Fruit fly (Drosophila melanogaster): ENCODE data around the gene Vps26.
A peak's percentile ranks its signal among the peaks of the same experiment; 100 is the strongest.

The Vps26 gene

DNA sequence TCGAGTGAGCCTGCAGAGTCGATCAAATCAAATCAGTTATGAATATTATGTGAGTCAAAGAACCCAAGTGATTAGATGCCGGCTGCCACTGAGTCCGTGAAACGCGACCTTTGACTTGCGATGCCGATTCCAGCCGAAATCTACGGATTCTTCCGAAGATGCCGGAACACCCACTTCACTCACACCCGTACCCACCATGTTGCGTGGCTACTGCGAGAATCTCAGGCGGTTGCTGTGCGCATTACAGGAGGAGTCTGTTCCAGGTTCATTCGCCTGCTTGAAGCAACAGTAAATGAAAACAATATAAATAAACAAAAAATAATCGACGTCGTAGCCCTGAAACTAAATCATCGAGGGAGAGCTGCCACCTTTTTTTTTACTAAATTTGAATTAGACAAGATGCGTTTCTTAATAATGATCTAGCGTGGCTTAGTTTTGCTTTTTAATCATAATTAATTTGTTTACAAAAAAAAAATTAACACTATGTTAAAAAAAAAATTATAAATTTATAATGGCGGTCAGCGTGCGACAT is 28.0 kb downstream of the Vps26 start, which contains the start of gene Ldaf1:
Ldaf1 (minus strand) TSS at position 307 of the 532 bp plus-strand sequence.
- TF ChIP-seq pad (GFP tag; optimal IDR thresholded peaks at IDR 0.05) (no peak), ovo (GFP tag; optimal IDR thresholded peaks at IDR 0.05) (peak; percentile 9), CG7045 (GFP tag; optimal IDR thresholded peaks at IDR 0.05) (no peak), CG12768 (GFP tag; optimal IDR thresholded peaks at IDR 0.05) (no peak), CG1620 (GFP tag; optimal IDR thresholded peaks at IDR 0.05) (no peak), CG5204 (GFP tag; optimal IDR thresholded peaks at IDR 0.05) (no peak), CG14711 (tag; optimal IDR thresholded peaks at IDR 0.05) (no peak), Hr96 (GFP tag; optimal IDR thresholded peaks at IDR 0.05) (no peak), CG7101 (tag; optimal IDR thresholded peaks at IDR 0.05) (peak; percentile 28)

DNA sequence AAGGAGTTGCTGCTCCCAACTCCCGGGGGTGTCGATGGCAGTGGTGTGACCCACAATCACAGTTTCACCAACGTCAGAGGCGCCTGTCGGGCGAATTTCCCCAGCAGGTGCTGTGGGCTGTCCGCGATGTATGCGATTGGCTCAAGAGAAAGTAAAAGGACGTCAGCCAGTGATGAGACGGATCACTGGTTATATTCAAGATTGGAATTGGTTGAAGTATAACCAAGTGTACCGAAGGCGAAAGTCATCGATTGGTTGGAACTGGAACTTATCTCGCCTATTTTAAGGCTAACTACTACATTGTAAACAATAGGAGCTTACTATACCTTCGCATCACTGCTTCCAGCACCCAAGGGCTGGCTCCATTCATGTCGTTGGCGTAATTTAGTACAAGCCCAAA is 29.4 kb downstream of the Vps26 start, which contains the start of gene CG32801:
CG32801 (minus strand) TSS at position 101 of the 400 bp plus-strand sequence.
- TF ChIP-seq cic (GFP tag; optimal IDR thresholded peaks at IDR 0.05) (no peak), CG11617 (GFP tag; optimal IDR thresholded peaks at IDR 0.05) (no peak), pad (GFP tag; optimal IDR thresholded peaks at IDR 0.05) (no peak), Mnt (GFP tag; optimal IDR thresholded peaks at IDR 0.05) (no peak), CG33017 (tag; optimal IDR thresholded peaks at IDR 0.05) (no peak), CG5204 (GFP tag; optimal IDR thresholded peaks at IDR 0.05) (no peak), tj (GFP tag; optimal IDR thresholded peaks at IDR 0.05) (no peak)

DNA sequence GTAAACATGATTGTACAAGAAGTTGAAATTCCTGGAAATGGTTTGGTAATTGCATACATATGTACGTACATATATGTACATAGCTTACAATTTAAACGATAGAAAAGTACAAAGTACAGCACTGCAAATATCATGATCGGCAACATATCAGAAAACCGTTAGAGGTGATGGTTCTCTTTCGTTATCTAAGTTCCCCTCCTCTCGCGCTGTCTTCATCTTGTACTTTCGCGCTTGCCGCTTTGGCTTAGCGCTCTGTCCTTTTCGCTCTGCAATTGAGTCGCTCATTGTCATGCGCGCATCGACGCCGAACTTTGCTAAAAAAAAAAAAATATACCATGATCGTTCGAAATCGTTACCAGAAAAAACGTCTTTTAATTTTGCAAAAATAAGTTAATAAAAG is 30.3 kb downstream of the Vps26 start:
- TF ChIP-seq pad (GFP tag; optimal IDR thresholded peaks at IDR 0.05) (peak; percentile 97), CG5204 (GFP tag; optimal IDR thresholded peaks at IDR 0.05) (no peak), bab1 (GFP tag; optimal IDR thresholded peaks at IDR 0.05) (peak; percentile 0), ovo (GFP tag; optimal IDR thresholded peaks at IDR 0.05) (peak; percentile 61)

DNA sequence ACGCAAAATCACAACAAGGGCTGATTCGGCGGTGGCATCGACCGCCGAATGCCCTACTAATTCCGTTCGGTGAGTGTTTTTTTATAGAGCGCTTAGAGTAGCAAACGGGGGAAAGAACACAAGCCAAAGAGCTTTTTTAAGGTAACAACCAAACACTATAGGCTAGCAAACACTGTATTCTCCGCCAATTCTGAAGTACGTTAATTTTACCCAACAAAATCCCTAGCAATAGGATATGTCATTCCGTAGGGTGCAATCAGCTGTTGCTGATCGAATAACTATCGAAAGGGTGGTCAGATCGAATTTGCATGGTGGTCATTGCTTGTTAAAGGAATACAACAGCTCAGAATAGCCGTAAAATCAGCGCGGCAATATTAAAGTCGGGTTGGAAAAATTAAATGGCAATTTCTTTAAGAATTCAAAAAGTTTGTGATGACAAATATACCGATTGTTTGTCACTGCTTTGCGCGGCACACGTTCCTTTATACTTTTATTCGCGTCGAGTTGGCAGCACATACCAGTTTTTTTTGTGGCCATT is 34.1 kb downstream of the Vps26 start, which contains the start of gene mip130:
mip130 (plus strand) TSS at position 513 of the 538 bp plus-strand sequence.
- TF ChIP-seq Mnt (GFP tag; optimal IDR thresholded peaks at IDR 0.05): peak; percentile 67
- TF ChIP-seq Clk (GFP tag; optimal IDR thresholded peaks at IDR 0.05): no peak
- TF ChIP-seq CG11617 (GFP tag; optimal IDR thresholded peaks at IDR 0.05): peak; percentile 81
- peak; percentile 83 for TF ChIP-seq CG7101 (tag; optimal IDR thresholded peaks at IDR 0.05)
- peak; percentile 46 for TF ChIP-seq pad (GFP tag; optimal IDR thresholded peaks at IDR 0.05)
- peak; percentile 75 for TF ChIP-seq CG12768 (GFP tag; optimal IDR thresholded peaks at IDR 0.05)
- TF ChIP-seq Hr96 (GFP tag; optimal IDR thresholded peaks at IDR 0.05): peak; percentile 78
- TF ChIP-seq CG33017 (tag; optimal IDR thresholded peaks at IDR 0.05): peak; percentile 42
- no peak for TF ChIP-seq kay (GFP tag; ENCODE audit: borderline replicate concordance)
- TF ChIP-seq CG1620 (GFP tag; optimal IDR thresholded peaks at IDR 0.05): peak; percentile 50
- peak; percentile 51 for TF ChIP-seq toe (GFP tag; optimal IDR thresholded peaks at IDR 0.05)
- no peak for TF ChIP-seq cic (GFP tag; optimal IDR thresholded peaks at IDR 0.05)
- peak; percentile 57 for TF ChIP-seq tj (GFP tag; optimal IDR thresholded peaks at IDR 0.05)
- TF ChIP-seq bab1 (GFP tag; optimal IDR thresholded peaks at IDR 0.05): peak; percentile 79
- TF ChIP-seq CG14711 (tag; optimal IDR thresholded peaks at IDR 0.05): peak; percentile 70
- TF ChIP-seq CG5204 (GFP tag; optimal IDR thresholded peaks at IDR 0.05): peak; percentile 25
- TF ChIP-seq cnc (optimal IDR thresholded peaks at IDR 0.05): no peak
- peak; percentile 46 for TF ChIP-seq ovo (GFP tag; optimal IDR thresholded peaks at IDR 0.05)
- peak; percentile 55 for TF ChIP-seq Crg-1 (GFP tag; optimal IDR thresholded peaks at IDR 0.05)
- TF ChIP-seq CG7045 (GFP tag; optimal IDR thresholded peaks at IDR 0.05): peak; percentile 17

DNA sequence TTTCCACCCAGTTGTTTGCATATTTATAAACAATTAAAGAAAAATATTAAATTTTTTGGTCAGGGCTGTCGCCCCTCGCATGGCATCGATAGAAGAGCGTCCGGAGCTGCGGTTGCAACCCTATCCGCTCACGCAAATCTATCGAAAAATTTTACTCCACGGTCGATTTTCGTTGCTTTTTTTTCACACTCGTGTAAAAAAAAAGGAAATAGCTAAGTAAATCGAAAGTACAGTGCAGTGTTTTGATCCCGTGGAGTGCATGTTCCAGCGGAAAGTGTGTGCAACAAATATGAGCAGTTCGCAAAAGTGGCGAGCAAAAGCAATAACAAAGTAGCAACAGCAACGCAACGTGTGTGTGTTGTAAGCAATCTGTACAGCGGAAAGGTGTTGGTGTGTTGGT is 35.1 kb downstream of the Vps26 start, which contains the start of the genes Edem1 and Rbcn-3B:
Edem1 (minus strand) TSS at position 71 of the 400 bp plus-strand sequence.
Rbcn-3B (plus strand) TSS at position 164 of the 400 bp plus-strand sequence.
- TF ChIP-seq CG14711 (tag; optimal IDR thresholded peaks at IDR 0.05) (peak; percentile 97), CG12768 (GFP tag; optimal IDR thresholded peaks at IDR 0.05) (peak; percentile 7), pad (GFP tag; optimal IDR thresholded peaks at IDR 0.05) (no peak), ovo (GFP tag; optimal IDR thresholded peaks at IDR 0.05) (no peak), CG5204 (GFP tag; optimal IDR thresholded peaks at IDR 0.05) (no peak), Clk (GFP tag; optimal IDR thresholded peaks at IDR 0.05) (no peak), kay (GFP tag; ENCODE audit: borderline replicate concordance) (no peak), CG11617 (GFP tag; optimal IDR thresholded peaks at IDR 0.05) (no peak), bab1 (GFP tag; optimal IDR thresholded peaks at IDR 0.05) (peak; percentile 48), tj (GFP tag; optimal IDR thresholded peaks at IDR 0.05) (no peak), Mnt (GFP tag; optimal IDR thresholded peaks at IDR 0.05) (peak; percentile 70), Hr96 (GFP tag; optimal IDR thresholded peaks at IDR 0.05) (no peak), CG1620 (GFP tag; optimal IDR thresholded peaks at IDR 0.05) (no peak), cic (GFP tag; optimal IDR thresholded peaks at IDR 0.05) (no peak), CG33017 (tag; optimal IDR thresholded peaks at IDR 0.05) (no peak), CG7101 (tag; optimal IDR thresholded peaks at IDR 0.05) (no peak)

DNA sequence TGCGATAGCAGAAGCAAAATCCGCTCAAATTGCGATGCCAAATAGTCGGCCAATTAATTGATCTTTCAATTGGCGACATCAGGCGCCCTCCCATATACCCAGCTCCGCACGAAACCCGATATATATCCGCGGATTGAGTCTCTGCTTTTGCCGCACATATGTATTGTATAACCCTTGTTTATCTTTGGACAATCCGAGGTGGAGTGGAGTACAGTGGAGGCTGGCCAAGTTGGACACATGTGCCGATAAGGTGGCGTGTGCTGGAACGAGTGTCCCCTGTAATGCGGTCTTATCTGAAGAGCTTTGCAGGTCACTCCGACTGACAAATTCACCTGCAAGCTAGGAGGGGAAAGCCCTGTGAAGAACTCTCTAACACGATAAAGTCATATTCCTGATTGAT is 35.9 kb downstream of the Vps26 start:
- TF ChIP-seq cic (GFP tag; optimal IDR thresholded peaks at IDR 0.05): peak; percentile 20
- peak; percentile 23 for TF ChIP-seq pad (GFP tag; optimal IDR thresholded peaks at IDR 0.05)
- no peak for TF ChIP-seq CG5204 (GFP tag; optimal IDR thresholded peaks at IDR 0.05)
- no peak for TF ChIP-seq Hr96 (GFP tag; optimal IDR thresholded peaks at IDR 0.05)
- peak; percentile 28 for TF ChIP-seq Mnt (GFP tag; optimal IDR thresholded peaks at IDR 0.05)
